Worm (Caenorhabditis elegans) whole organism, L4/young adult: ENCODE results near the gene tmbi-4.
"Not testable (repeated sequence)": the region's sequence is repeated elsewhere in the genome, so short reads cannot be mapped to it uniquely, and the experiment has no call there.

ENCODE experiments used
- W03F9.2 ChIP-seq: fragments of 150-350 bp; optimal IDR thresholded peaks from 2 replicates; lab custom pipeline; 2014; ENCODE audit warnings: missing biosample characterization, missing genetic modification characterization
- dao-5 ChIP-seq: sonication (generic microtip); optimal IDR thresholded peaks from 2 replicates; lab custom pipeline; 2016; ENCODE audit warnings: missing genotype, missing genetic modification characterization, moderate library complexity, missing compliant biosample characterization
- him-1 ChIP-seq: sonication (generic microtip); optimal IDR thresholded peaks from 2 replicates; lab custom pipeline; 2016; ENCODE audit warnings: missing genotype, missing genetic modification reagents, missing genetic modification characterization, missing compliant biosample characterization

tmbi-4 gene

DNA sequence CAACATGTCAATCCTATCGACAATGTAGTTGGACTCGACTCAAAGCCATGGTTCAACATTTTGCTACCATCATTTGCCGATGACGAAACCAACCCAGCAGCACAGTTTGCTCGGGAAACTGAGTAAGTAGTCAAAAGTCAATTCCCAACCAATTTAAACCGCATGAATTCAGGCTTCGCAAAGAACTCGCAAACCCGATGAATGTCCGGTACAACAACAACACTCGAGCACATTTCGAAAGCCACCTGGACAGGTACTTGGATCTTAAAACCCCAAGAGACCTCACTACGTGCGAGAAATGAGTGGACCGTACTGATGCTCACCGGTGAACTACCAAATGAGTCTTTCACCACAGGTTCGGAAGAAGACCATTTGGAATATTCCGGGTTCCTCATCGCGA, 43.6 kb downstream of the tmbi-4 start:
- no peak for TF ChIP-seq him-1 (tag; lab: Kevin White, UChicago)
- no peak for TF ChIP-seq W03F9.2 (tag; lab: Kevin White, UChicago)
- TF ChIP-seq dao-5 (tag; lab: Kevin White, UChicago) = no peak

DNA sequence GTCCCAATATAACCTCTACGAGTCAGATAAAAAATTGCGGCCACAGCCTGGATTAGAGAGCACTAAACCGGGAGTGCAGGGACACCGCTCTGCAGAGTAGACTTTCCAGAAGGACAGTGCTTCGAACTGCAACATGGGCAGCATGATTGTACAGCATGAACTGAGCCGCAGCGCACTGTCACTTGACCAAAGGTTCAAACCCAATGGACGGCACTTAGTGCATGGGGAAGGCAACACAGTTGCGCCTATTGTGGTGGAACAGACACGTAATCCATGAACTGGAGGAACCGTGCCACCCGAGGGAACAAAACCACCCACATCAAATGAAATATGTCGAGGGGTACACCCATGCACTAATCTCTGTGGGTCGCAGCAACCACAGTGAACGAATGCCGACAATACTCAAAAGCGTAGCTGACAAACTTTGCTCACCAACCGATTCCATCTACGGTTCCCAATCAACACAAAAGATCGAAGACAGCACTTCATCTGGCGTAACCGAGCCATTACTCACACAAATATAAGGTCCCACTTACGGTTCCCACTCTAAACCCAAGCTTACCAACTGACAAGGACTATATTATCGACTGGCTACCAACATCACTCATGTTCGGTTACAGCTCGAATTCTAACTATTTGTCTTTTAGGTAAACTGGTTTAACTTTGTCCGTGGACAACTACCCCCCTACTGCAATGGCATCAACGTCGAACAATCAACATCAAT, 45.0 kb downstream of the tmbi-4 start:
- TF ChIP-seq W03F9.2 (tag; lab: Kevin White, UChicago) (no peak), dao-5 (tag; lab: Kevin White, UChicago) (no peak), him-1 (tag; lab: Kevin White, UChicago) (no peak)

DNA sequence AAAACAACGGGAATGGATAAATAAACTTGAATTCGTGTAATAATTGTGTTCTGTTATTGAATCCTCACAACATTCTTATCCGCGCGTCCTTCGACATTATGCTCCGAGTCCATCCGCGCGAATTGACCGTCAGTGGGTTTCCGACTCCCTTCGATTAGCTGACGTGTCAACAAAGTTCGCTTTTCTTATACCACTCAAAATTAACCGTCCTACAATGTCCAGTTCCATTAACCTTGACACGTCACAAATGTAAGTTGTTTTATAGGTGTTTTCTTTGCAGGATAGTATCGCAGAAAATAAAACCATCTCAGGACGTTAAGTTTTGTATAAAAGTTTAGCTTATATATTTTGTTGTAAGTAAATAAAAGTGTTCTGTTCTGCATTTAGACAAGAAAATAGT, 53.0 kb downstream of the tmbi-4 start, which contains the start of gene crb-3:
Gene crb-3 (plus strand): TSS at position 301 of the 400 bp plus-strand sequence.
- TF ChIP-seq him-1, dao-5, W03F9.2 (tag; lab: Kevin White, UChicago): not testable (repeated sequence)

DNA sequence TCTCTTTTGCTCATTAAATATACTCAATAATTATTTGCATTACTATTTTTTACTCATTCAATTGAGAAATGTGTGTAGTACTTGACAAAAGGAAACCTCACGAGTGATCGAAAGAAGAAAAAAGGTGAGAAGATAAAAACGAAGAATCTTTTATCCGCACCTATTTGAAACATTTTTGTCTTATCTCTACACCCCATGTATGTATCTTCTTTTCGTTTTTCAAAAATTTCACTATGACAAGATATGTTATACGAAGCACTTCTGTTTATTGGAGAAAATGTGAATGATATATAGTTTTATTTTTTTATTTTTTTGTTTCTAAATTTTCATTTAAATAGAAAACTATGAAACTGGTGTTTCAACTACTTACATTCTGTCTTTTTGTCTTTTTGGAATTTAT, 54.5 kb downstream of the tmbi-4 start:
- TF ChIP-seq dao-5 (tag; lab: Kevin White, UChicago) (no peak), him-1 (tag; lab: Kevin White, UChicago) (no peak), W03F9.2 (tag; lab: Kevin White, UChicago) (no peak)

DNA sequence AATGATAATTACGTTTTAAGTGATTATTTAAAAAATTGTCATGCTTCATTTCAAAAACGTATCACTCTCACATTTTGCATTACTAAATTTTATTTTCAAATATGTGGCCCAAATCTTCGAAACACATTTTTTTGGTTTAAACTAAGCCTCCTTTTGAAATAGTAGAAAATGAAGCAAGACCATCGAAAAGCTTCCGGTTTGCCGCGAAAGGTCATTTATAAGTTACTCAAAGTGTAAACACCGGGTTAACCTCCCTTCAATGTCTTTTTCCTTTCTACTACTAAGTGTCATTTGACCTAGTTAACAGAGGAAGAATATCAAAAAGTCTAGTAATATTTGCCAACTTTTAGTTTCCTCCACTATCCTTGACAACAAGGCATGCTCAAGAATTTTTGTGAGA, 56.2 kb downstream of the tmbi-4 start:
- no peak for TF ChIP-seq him-1 (tag; lab: Kevin White, UChicago)
- no peak for TF ChIP-seq dao-5 (tag; lab: Kevin White, UChicago)
- no peak for TF ChIP-seq W03F9.2 (tag; lab: Kevin White, UChicago)

DNA sequence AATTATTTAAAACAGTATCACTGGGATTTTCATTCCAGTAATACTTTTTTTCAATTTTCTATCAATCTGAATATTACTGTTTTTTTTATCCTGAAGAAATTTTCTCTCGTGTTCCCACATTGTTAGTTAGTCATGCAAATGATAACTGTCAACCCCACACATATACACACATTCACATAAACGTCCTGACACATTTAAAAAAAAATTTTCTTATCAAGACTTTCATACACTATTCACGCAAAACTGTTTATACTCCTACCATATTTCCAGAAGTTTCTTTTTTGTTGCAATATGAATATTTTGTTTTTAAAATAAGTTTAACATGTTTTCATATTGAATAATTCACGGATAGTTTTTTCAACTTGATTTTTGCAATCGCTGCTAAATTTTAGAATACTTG, 58.0 kb downstream of the tmbi-4 start:
- no peak for TF ChIP-seq him-1 (tag; lab: Kevin White, UChicago)
- TF ChIP-seq dao-5 (tag; lab: Kevin White, UChicago) = no peak
- no peak for TF ChIP-seq W03F9.2 (tag; lab: Kevin White, UChicago)

DNA sequence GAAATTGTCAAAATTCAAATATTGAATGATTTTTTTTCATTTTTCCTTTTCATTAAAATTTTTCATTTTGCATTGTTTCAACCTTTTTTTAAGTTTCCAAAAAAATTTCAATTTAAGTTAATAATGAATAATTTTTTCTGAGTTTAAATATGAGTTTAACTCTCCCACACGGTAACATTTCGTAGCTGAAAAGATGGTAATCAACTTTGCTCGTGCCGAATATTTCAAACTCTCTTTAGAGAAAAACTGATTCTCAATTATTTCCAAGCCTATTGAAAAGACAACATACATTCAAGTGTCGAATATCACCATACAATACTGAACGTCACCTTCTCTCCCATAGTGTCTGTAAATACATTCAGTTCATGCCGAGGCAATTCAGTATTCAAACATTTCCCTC, 58.4 kb downstream of the tmbi-4 start:
- no peak for TF ChIP-seq W03F9.2 (tag; lab: Kevin White, UChicago)
- TF ChIP-seq him-1 (tag; lab: Kevin White, UChicago) = no peak
- no peak for TF ChIP-seq dao-5 (tag; lab: Kevin White, UChicago)

DNA sequence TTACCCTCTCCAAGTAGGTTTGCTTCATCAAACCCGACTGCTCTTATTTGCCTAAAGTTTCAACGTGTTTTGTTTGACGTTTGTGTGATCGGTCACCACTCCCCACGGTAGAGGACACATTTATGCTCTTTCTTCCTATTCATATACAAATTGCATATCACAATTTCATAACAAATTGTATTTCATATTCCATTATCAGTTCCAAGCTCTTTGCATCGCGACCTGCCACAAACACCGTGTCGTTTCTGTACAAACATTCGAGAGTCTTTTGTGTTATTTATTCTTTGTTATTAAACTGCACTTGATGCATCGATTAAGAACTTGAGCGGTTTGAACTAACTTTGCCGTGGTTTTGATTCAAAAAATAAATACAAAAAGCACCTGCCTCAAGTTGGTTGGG, 59.6 kb downstream of the tmbi-4 start:
- no peak for TF ChIP-seq W03F9.2 (tag; lab: Kevin White, UChicago)
- no peak for TF ChIP-seq him-1 (tag; lab: Kevin White, UChicago)
- TF ChIP-seq dao-5 (tag; lab: Kevin White, UChicago) = no peak
